Worm (Caenorhabditis elegans) whole organism, early embryonic: ENCODE data around the gene mcp-1.

ENCODE experiments used
- B0310.2 ChIP-seq: sonication (generic microtip); optimal IDR thresholded peaks from 2 replicates; lab custom pipeline; 2016; ENCODE audit warnings: mild to moderate bottlenecking, missing genetic modification characterization, missing compliant biosample characterization
- F13C5.2 ChIP-seq: sonication (generic microtip); optimal IDR thresholded peaks from 2 replicates; lab custom pipeline; 2017; ENCODE audit warnings: mild to moderate bottlenecking, missing genetic modification characterization, inconsistent platforms, missing compliant biosample characterization
- aly-1 ChIP-seq: sonication (generic microtip); optimal IDR thresholded peaks from 2 replicates; lab custom pipeline; 2016; ENCODE audit warnings: missing genetic modification characterization, missing compliant biosample characterization
- ama-1 ChIP-seq: fragments of 150-350 bp; optimal IDR thresholded peaks from 2 replicates; lab custom pipeline; 2014
- ceh-13 ChIP-seq: fragments of 200-800 bp; sonication (Bioruptor generic); optimal IDR thresholded peaks from 2 replicates; lab custom pipeline; 2018; ENCODE audit warnings: mild to moderate bottlenecking, missing genetic modification characterization, missing compliant biosample characterization
- ceh-36 ChIP-seq: sonication (generic microtip); optimal IDR thresholded peaks from 2 replicates; lab custom pipeline; 2016; ENCODE audit warnings: missing genetic modification characterization, inconsistent platforms, missing compliant biosample characterization
- ets-7 ChIP-seq: sonication (generic microtip); optimal IDR thresholded peaks from 2 replicates; lab custom pipeline; 2016; ENCODE audit warnings: missing genotype, missing genetic modification characterization, missing compliant biosample characterization
- flt-1 ChIP-seq: fragments of 200-800 bp; sonication (Bioruptor generic); IDR thresholded peaks from 2 replicates; pipeline ENCODE4 v1.3.6; 2022; ENCODE audit warnings: missing genetic modification characterization, missing compliant biosample characterization
- hmbx-1 ChIP-seq: sonication (generic microtip); optimal IDR thresholded peaks from 2 replicates; lab custom pipeline; 2016; ENCODE audit warnings: mild to moderate bottlenecking, missing genetic modification characterization, missing compliant biosample characterization
- hmg-4 ChIP-seq: fragments of 200-800 bp; sonication (Bioruptor generic); optimal IDR thresholded peaks from 2 replicates; lab custom pipeline; 2018; ENCODE audit warnings: mild to moderate bottlenecking, missing genetic modification characterization, missing compliant biosample characterization
- hnd-1 ChIP-seq: sonication (generic microtip); optimal IDR thresholded peaks from 2 replicates; lab custom pipeline; 2016; ENCODE audit warnings: missing genetic modification characterization, missing compliant biosample characterization
- pes-1 ChIP-seq: fragments of 200-800 bp; sonication (Bioruptor generic); IDR thresholded peaks from 2 replicates; pipeline ENCODE4 v1.3.6; 2022; ENCODE audit warnings: missing genetic modification reagents, missing genetic modification characterization, missing compliant biosample characterization
- scrt-1 ChIP-seq: fragments of 200-800 bp; sonication (Bioruptor generic); IDR thresholded peaks from 2 replicates; pipeline ENCODE4 v1.3.6; 2022; ENCODE audit warnings: missing genetic modification characterization, missing compliant biosample characterization
- sea-1 ChIP-seq: fragments of 200-800 bp; sonication (Bioruptor generic); conservative IDR thresholded peaks from 2 replicates; pipeline ENCODE4 v1.3.6; 2022; ENCODE audit warnings: missing genetic modification characterization, missing compliant biosample characterization
- tbx-11 ChIP-seq: fragments of 200-800 bp; sonication (Bioruptor generic); IDR thresholded peaks from 2 replicates; pipeline ENCODE4 v1.3.6; 2022; ENCODE audit warnings: missing genetic modification characterization, missing compliant biosample characterization
- tbx-37 ChIP-seq: fragments of 200-800 bp; sonication (Bioruptor generic); conservative IDR thresholded peaks from 2 replicates; pipeline ENCODE4 v1.3.6; 2022; ENCODE audit warnings: missing genetic modification reagents, missing genetic modification characterization, missing compliant biosample characterization
- tra-4 ChIP-seq: sonication (generic microtip); optimal IDR thresholded peaks from 2 replicates; lab custom pipeline; 2017; ENCODE audit warnings: missing genetic modification characterization, missing compliant biosample characterization

mcp-1 gene

ce11 chrV:5961516-5961915 is at the start of gene mcp-1:
TSS of gene mcp-1 (plus strand) at chrV:5961807.
- no peak for TF ChIP-seq ama-1 (lab: Kevin White, UChicago)
- TF ChIP-seq F13C5.2, result no peak
- no peak for TF ChIP-seq ets-7 (tag; lab: Kevin White, UChicago)
- no peak for TF ChIP-seq tra-4
- TF ChIP-seq ceh-36, result no peak
- no peak for TF ChIP-seq tbx-11 (GFP tag; lab: Robert Waterston, UW)
- TF ChIP-seq flt-1, result no peak
- TF ChIP-seq hmbx-1 (tag; lab: Kevin White, UChicago), result no peak
- TF ChIP-seq hnd-1, result no peak
- no peak for TF ChIP-seq B0310.2 (tag; lab: Kevin White, UChicago)
- TF ChIP-seq sea-1, result no peak

ce11 chrV:5912426-5912825 is 49.2 kb upstream of the mcp-1 start, which contains the start of gene C04E6.13:
TSS of gene C04E6.13 (plus strand) at chrV:5912726.
- TF ChIP-seq B0310.2 (tag; lab: Kevin White, UChicago) (no peak), hmbx-1 (tag; lab: Kevin White, UChicago) (no peak), aly-1 (tag; lab: Kevin White, UChicago) (no peak), tbx-37 (GFP tag; lab: Robert Waterston, UW) (no peak), scrt-1 (GFP tag; lab: Robert Waterston, UW) (no peak), tbx-11 (GFP tag; lab: Robert Waterston, UW) (no peak)

- TF ChIP-seq tbx-11 (GFP tag; lab: Robert Waterston, UW), result no peak
Observed at ce11 chrV:5916862-5917261, 44.7 kb upstream of the mcp-1 start.

- TF ChIP-seq tbx-37 (GFP tag; lab: Robert Waterston, UW), result peak; percentile 88
- TF ChIP-seq flt-1, result peak; percentile 50; the same call in 1 of the 2 replicates
- no peak for TF ChIP-seq ama-1 (lab: Kevin White, UChicago)
Observed at ce11 chrV:5917707-5918106, 43.9 kb upstream of the mcp-1 start, which contains the start of gene lrpr-1. TSS of gene lrpr-1 (minus strand) at chrV:5917891.

ce11 chrV:5919887-5920286 is 41.7 kb upstream of the mcp-1 start, which contains the start of gene C04E6.12:
TSS of gene C04E6.12 (minus strand) at chrV:5919987.
- no peak for TF ChIP-seq ets-7 (tag; lab: Kevin White, UChicago)
- TF ChIP-seq scrt-1 (GFP tag; lab: Robert Waterston, UW), result no peak
- no peak for TF ChIP-seq sea-1
- TF ChIP-seq ceh-36, result no peak

ce11 chrV:5921761-5922160 is 39.8 kb upstream of the mcp-1 start:
- TF ChIP-seq aly-1 (tag; lab: Kevin White, UChicago) (no peak), ceh-36 (no peak), tbx-37 (GFP tag; lab: Robert Waterston, UW) (no peak), tbx-11 (GFP tag; lab: Robert Waterston, UW) (no peak), hmg-4 (no peak), sea-1 (no peak), ets-7 (tag; lab: Kevin White, UChicago) (no peak), hmbx-1 (tag; lab: Kevin White, UChicago) (no peak), flt-1 (no peak), ama-1 (lab: Kevin White, UChicago) (no peak), pes-1 (no peak), tra-4 (no peak), F13C5.2 (no peak), scrt-1 (GFP tag; lab: Robert Waterston, UW) (no peak), B0310.2 (tag; lab: Kevin White, UChicago) (no peak), ceh-13 (no peak), hnd-1 (no peak)

- TF ChIP-seq tbx-37 (GFP tag; lab: Robert Waterston, UW) (no peak), tbx-11 (GFP tag; lab: Robert Waterston, UW) (no peak), ets-7 (tag; lab: Kevin White, UChicago) (no peak), ceh-13 (no peak), aly-1 (tag; lab: Kevin White, UChicago) (no peak), pes-1 (no peak), F13C5.2 (no peak), B0310.2 (tag; lab: Kevin White, UChicago) (no peak), hmg-4 (no peak), sea-1 (no peak), tra-4 (no peak), hnd-1 (no peak), flt-1 (no peak), ama-1 (lab: Kevin White, UChicago) (no peak), hmbx-1 (tag; lab: Kevin White, UChicago) (no peak), ceh-36 (no peak), scrt-1 (GFP tag; lab: Robert Waterston, UW) (no peak)
Observed at ce11 chrV:5922236-5922635, 39.4 kb upstream of the mcp-1 start, which contains the start of gene srsx-18. TSS of gene srsx-18 (plus strand) at chrV:5922536.

- no peak for TF ChIP-seq aly-1 (tag; lab: Kevin White, UChicago)
- no peak for TF ChIP-seq B0310.2 (tag; lab: Kevin White, UChicago)
- no peak for TF ChIP-seq hmg-4
- TF ChIP-seq sea-1, result no peak
- no peak for TF ChIP-seq hmbx-1 (tag; lab: Kevin White, UChicago)
- no peak for TF ChIP-seq ets-7 (tag; lab: Kevin White, UChicago)
- no peak for TF ChIP-seq flt-1
- no peak for TF ChIP-seq hnd-1
Observed at ce11 chrV:5927347-5927746, 34.3 kb upstream of the mcp-1 start, which contains the start of gene srsx-17. TSS of gene srsx-17 (plus strand) at chrV:5927647.

ce11 chrV:5928006-5928405 is 33.6 kb upstream of the mcp-1 start:
- no peak for TF ChIP-seq F13C5.2
- TF ChIP-seq B0310.2 (tag; lab: Kevin White, UChicago), result no peak
- no peak for TF ChIP-seq sea-1
- no peak for TF ChIP-seq ama-1 (lab: Kevin White, UChicago)
- no peak for TF ChIP-seq hmbx-1 (tag; lab: Kevin White, UChicago)
- TF ChIP-seq tbx-11 (GFP tag; lab: Robert Waterston, UW), result no peak
- no peak for TF ChIP-seq hmg-4
- no peak for TF ChIP-seq ceh-13
- no peak for TF ChIP-seq scrt-1 (GFP tag; lab: Robert Waterston, UW)
- no peak for TF ChIP-seq tbx-37 (GFP tag; lab: Robert Waterston, UW)
